Worm (Caenorhabditis elegans) whole organism, L4 larva: ENCODE measurements around the gene rbm-39.

Experiments
- aha-1 ChIP-seq: fragments of 150-350 bp; peaks from one replicate; lab custom pipeline; 2014; ENCODE audit warnings: missing biosample characterization, missing genetic modification characterization
- unc-39 ChIP-seq: sonication (generic microtip); optimal IDR thresholded peaks from 2 replicates; lab custom pipeline; 2017; ENCODE audit warnings: missing biosample characterization, missing genetic modification characterization

DNA sequence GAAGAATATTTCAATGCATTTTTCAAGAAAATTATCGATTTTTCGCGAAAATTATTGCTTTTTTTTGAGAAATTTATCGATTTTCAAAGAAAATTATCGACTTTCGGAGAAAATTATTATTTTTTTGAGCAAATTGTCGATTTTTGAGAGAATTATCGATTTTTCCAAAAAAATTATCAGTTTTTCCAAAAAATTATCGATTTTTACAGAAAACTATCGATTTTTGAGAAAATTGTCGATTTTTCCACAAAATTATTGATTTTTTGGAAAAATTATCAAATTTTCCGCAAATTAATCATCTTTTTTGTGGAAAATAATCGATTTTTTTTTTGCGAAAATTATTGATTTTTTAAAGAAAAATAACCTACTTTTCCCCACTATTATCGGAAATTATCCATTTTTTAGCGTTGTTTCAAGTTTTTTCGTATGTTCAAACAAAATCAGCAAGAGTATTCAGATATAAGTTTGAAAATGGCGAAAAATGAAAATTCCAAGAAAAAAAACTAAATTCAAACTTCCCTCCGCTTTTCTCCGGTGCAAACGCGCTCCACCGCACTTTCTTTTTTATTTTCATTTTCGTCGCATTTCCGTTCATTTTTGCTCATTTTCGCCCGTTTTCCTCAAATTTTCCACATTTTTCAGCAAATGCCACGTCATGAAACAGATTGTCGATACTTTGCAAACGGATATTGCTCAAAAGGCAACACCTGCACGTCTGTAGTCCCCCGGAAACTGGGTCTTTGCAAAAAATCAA is 20.6 kb upstream of the rbm-39 start, which contains the start of gene lep-2:
- TF ChIP-seq aha-1 (tag; lab: Kevin White, UChicago) (no peak), unc-39 (tag; lab: Kevin White, UChicago) (no peak)
